Worm (Caenorhabditis elegans): ENCODE data around the gene msrp-4.
"Not testable (repeated sequence)": the region's sequence is repeated elsewhere in the genome, so short reads cannot be mapped to it uniquely, and the experiment has no call there.

DNA sequence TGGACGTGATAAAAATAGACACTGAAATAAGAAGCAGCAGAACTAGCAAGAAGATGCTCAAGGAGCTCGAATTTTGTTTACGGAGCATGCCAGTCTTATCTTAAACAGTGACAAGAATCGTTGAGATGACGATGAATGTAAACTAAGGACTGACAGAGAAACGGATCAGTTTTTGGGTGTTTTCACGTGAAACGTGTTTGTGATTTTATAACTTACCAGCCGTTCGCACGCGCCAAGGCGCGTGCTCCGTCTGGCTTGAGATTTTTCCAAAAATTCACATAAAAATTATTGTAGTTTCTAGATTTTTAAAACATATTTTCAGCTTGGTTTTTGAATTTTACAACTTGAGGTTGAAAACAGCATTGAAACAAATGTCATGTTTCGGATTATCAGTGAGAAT, 27.9 kb upstream of the msrp-4 start, which contains the start of gene F28A10.5:
- not testable (repeated sequence) for TF ChIP-seq tbx-7 (tag; optimal IDR thresholded peaks at IDR 0.05); hlh-13 (GFP tag; optimal IDR thresholded peaks at IDR 0.05); zip-5 (tag; optimal IDR thresholded peaks at IDR 0.05); pqm-1 (tag; optimal IDR thresholded peaks at IDR 0.05); pat-9 (tag; optimal IDR thresholded peaks at IDR 0.05); nfya-1 (tag; optimal IDR thresholded peaks at IDR 0.05); sox-4 (tag; optimal IDR thresholded peaks at IDR 0.05); rnt-1 (tag; optimal IDR thresholded peaks at IDR 0.05); ama-1 (optimal IDR thresholded peaks at IDR 0.05); C38D4.7 (GFP tag; optimal IDR thresholded peaks at IDR 0.05); pros-1 (tag; optimal IDR thresholded peaks at IDR 0.05); hlh-6 (tag; optimal IDR thresholded peaks at IDR 0.05); F13H6.1 (tag; optimal IDR thresholded peaks at IDR 0.05)
